Worm (Caenorhabditis elegans) whole organism, L4 larva: ENCODE data around the gene nas-19.
"Not testable (repeated sequence)": the region's sequence is repeated elsewhere in the genome, so short reads cannot be mapped to it uniquely, and the experiment has no call there.

Source experiments
- ces-1 ChIP-seq: fragments of 150-350 bp; sonication (generic microtip); optimal IDR thresholded peaks from 4 replicates; lab custom pipeline; 2014; ENCODE audit warnings: missing biosample characterization, missing genetic modification reagents, missing genetic modification characterization
- dmd-9 ChIP-seq: fragments of 200-800 bp; sonication (Bioruptor generic); IDR thresholded peaks from 2 replicates; pipeline ENCODE4 v1.3.6; 2022; ENCODE audit warnings: missing genetic modification reagents, missing genetic modification characterization, missing compliant biosample characterization
- jun-1 ChIP-seq: fragments of 150-350 bp; optimal IDR thresholded peaks from 2 replicates; lab custom pipeline; 2014; ENCODE audit warnings: missing biosample characterization, missing genetic modification reagents, missing genetic modification characterization
- nhr-6 ChIP-seq: fragments of 150-350 bp; optimal IDR thresholded peaks from 2 replicates; lab custom pipeline; 2014; ENCODE audit warnings: missing biosample characterization, missing genetic modification characterization
- unc-39 ChIP-seq: sonication (generic microtip); optimal IDR thresholded peaks from 2 replicates; lab custom pipeline; 2017; ENCODE audit warnings: missing biosample characterization, missing genetic modification characterization
- zag-1 ChIP-seq: fragments of 150-350 bp; optimal IDR thresholded peaks from 2 replicates; lab custom pipeline; 2014; ENCODE audit warnings: missing biosample characterization, missing genetic modification characterization

DNA sequence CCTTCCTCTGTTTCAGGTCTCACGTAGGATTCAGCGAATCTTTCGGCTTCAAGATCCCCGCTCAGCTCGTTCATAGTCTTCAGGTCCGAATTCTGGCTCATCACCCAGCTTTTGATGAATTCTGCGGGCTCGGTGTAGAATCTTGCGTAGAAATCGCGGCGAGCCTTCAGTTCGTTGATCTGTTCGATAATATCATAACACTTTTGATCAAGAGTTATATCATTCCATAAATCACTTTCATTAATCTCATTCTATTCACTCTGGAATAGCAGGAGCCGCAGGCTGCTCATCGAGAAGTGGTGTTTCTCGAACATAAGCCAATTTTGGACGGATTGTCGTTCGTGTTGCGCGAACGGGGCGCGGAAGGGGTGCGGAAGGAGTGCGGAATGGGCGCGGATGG, 7.5 kb downstream of the nas-19 start, which contains the start of gene K03B8.4:
- TF ChIP-seq unc-39 (tag; lab: Kevin White, UChicago); nhr-6 (tag; lab: Kevin White, UChicago); jun-1; ces-1 (GFP tag; lab: Kevin White, UChicago); dmd-9 (GFP tag; lab: Robert Waterston, UW); zag-1 (tag; lab: Kevin White, UChicago): not testable (repeated sequence)
